Fruit fly (Drosophila melanogaster) whole organism: ENCODE measurements around the gene CG43390.

Source experiments
- CG8478 ChIP-seq: fragments of >200 bp; optimal IDR thresholded peaks from 2 replicates; lab custom pipeline; 2018; ENCODE audit warnings: inconsistent platforms
- Dll ChIP-seq: fragments of >200 bp; optimal IDR thresholded peaks from 2 replicates; lab custom pipeline; 2017
- pan ChIP-seq: fragments of >200 bp; optimal IDR thresholded peaks from 2 replicates; lab custom pipeline; 2017
- psq ChIP-seq: fragments of >200 bp; optimal IDR thresholded peaks from 2 replicates; lab custom pipeline; 2017
- usp ChIP-seq: fragments of >200 bp; optimal IDR thresholded peaks from 2 replicates; lab custom pipeline; 2017; ENCODE audit warnings: missing biosample characterization, missing genetic modification characterization, mixed read lengths

DNA sequence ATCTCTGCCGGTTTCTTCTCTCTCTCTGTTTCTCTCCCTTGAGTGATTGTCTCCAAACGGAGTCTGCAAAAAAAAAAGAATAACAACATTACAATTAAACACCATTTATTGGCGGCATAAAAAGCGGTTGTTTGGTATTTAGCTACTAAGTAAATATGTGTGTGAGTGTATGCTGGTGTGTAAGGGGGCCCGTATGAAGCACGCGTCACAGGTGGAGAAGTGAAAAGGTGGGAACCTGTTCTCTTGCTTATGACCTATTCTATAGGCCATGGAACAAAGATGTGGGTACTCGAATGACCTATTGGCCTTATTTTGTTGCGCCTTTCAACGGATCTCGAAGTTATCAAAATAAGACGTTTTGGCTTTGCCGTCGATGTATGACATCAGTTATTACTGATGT, 8.8 kb upstream of the CG43390 start:
- TF ChIP-seq pan (lab: Kevin White, UChicago) (no peak), CG8478 (no peak), usp (no peak), psq (lab: Kevin White, UChicago) (no peak), Dll (lab: Kevin White, UChicago) (no peak)
